Worm (Caenorhabditis elegans): ENCODE measurements around the gene ZK262.20.

The ZK262.20 gene

ce11 chrV:18434961-18435360, at the start of gene ZK262.20:
Gene ZK262.20, minus strand, starts transcription at chrV:18435061.
- TF ChIP-seq lin-39 (tag; optimal IDR thresholded peaks at IDR 0.05) (no peak), zag-1 (tag; optimal IDR thresholded peaks at IDR 0.05) (no peak)

- TF ChIP-seq ZK546.5 (tag; optimal IDR thresholded peaks at IDR 0.05) (no peak), elt-3 (tag; optimal IDR thresholded peaks at IDR 0.05) (no peak), ceh-9 (tag; optimal IDR thresholded peaks at IDR 0.05) (no peak), nhr-28 (tag; optimal IDR thresholded peaks at IDR 0.05) (no peak), ama-1 (optimal IDR thresholded peaks at IDR 0.05) (no peak), mdl-1 (tag; optimal IDR thresholded peaks at IDR 0.05) (no peak), egl-27 (tag; optimal IDR thresholded peaks at IDR 0.05) (no peak), nhr-11 (tag; optimal IDR thresholded peaks at IDR 0.05) (no peak)
Measured at ce11 chrV:18480231-18480630, 45.4 kb upstream of the ZK262.20 start, which contains the start of gene srh-178. Gene srh-178, minus strand, starts transcription at chrV:18480331.

- TF ChIP-seq elt-1 (tag; optimal IDR thresholded peaks at IDR 0.05) (no peak), mdl-1 (tag; optimal IDR thresholded peaks at IDR 0.05) (no peak), pha-4 (tag; optimal IDR thresholded peaks at IDR 0.05) (no peak), daf-12 (tag; optimal IDR thresholded peaks at IDR 0.05) (no peak), eor-1 (tag; optimal IDR thresholded peaks at IDR 0.05) (no peak), unc-39 (tag; optimal IDR thresholded peaks at IDR 0.05) (no peak), jun-1 (tag; optimal IDR thresholded peaks at IDR 0.05) (no peak), nhr-11 (tag; optimal IDR thresholded peaks at IDR 0.05) (no peak), mml-1 (tag; optimal IDR thresholded peaks at IDR 0.05) (no peak), nhr-77 (tag; optimal IDR thresholded peaks at IDR 0.05) (no peak), elt-2 (tag; optimal IDR thresholded peaks at IDR 0.05) (no peak), snpc-4 (tag; optimal IDR thresholded peaks at IDR 0.05) (no peak), fos-1 (tag; optimal IDR thresholded peaks at IDR 0.05) (no peak), nhr-28 (tag; optimal IDR thresholded peaks at IDR 0.05) (no peak)
Measured at ce11 chrV:18476090-18476489, 41.2 kb upstream of the ZK262.20 start, which contains the start of gene srh-179. Gene srh-179, plus strand, starts transcription at chrV:18476390.

- TF ChIP-seq nfya-1 (tag; optimal IDR thresholded peaks at IDR 0.05; ENCODE audit: insufficient read depth): no peak
- TF ChIP-seq lsy-12 (tag; optimal IDR thresholded peaks at IDR 0.05): no peak
- TF ChIP-seq nhr-67 (tag; optimal IDR thresholded peaks at IDR 0.05): no peak
- TF ChIP-seq fkh-2 (tag; optimal IDR thresholded peaks at IDR 0.05): no peak
- TF ChIP-seq nhr-23 (tag; optimal IDR thresholded peaks at IDR 0.05): no peak
- TF ChIP-seq nhr-11 (tag; optimal IDR thresholded peaks at IDR 0.05): no peak
- TF ChIP-seq sea-2 (GFP tag; optimal IDR thresholded peaks at IDR 0.05): no peak
- TF ChIP-seq elt-2 (tag; optimal IDR thresholded peaks at IDR 0.05): no peak
- no peak for TF ChIP-seq skn-1 (tag; optimal IDR thresholded peaks at IDR 0.05)
- no peak for TF ChIP-seq zag-1 (tag; optimal IDR thresholded peaks at IDR 0.05)
- no peak for TF ChIP-seq nhr-12 (tag; optimal IDR thresholded peaks at IDR 0.05)
Measured at ce11 chrV:18474223-18474622, 39.4 kb upstream of the ZK262.20 start, which contains the start of gene srh-181. Gene srh-181, plus strand, starts transcription at chrV:18474523.

- TF ChIP-seq ama-1 (optimal IDR thresholded peaks at IDR 0.05) (no peak), aly-2 (tag; optimal IDR thresholded peaks at IDR 0.05) (no peak), mdl-1 (tag; optimal IDR thresholded peaks at IDR 0.05) (no peak), nhr-28 (tag; optimal IDR thresholded peaks at IDR 0.05) (no peak), nhr-25 (tag; optimal IDR thresholded peaks at IDR 0.05) (no peak), tbx-2 (tag; optimal IDR thresholded peaks at IDR 0.05) (no peak), fkh-10 (GFP tag; optimal IDR thresholded peaks at IDR 0.05) (no peak), nhr-23 (tag; optimal IDR thresholded peaks at IDR 0.05) (no peak), ceh-9 (tag; optimal IDR thresholded peaks at IDR 0.05) (no peak), mml-1 (tag; optimal IDR thresholded peaks at IDR 0.05) (no peak), fkh-2 (tag; optimal IDR thresholded peaks at IDR 0.05) (no peak), ceh-16 (tag; optimal IDR thresholded peaks at IDR 0.05) (no peak), ztf-4 (tag; optimal IDR thresholded peaks at IDR 0.05) (no peak), nhr-12 (tag; optimal IDR thresholded peaks at IDR 0.05) (no peak), snpc-4 (tag; optimal IDR thresholded peaks at IDR 0.05) (no peak)
Measured at ce11 chrV:18473415-18473814, 38.6 kb upstream of the ZK262.20 start, which contains the start of gene srh-182. Gene srh-182, minus strand, starts transcription at chrV:18473515.
